Worm (Caenorhabditis elegans) whole organism, late embryonic: ENCODE measurements around the gene C07A9.10.

ENCODE experiments used
- C38D4.7 ChIP-seq: fragments of 200-800 bp; sonication (Bioruptor generic); optimal IDR thresholded peaks from 2 replicates; lab custom pipeline; 2018; ENCODE audit warnings: mild to moderate bottlenecking, missing genetic modification characterization, moderate library complexity, missing compliant biosample characterization
- Y22D7AL.16 ChIP-seq: sonication (generic microtip); optimal IDR thresholded peaks from 2 replicates; lab custom pipeline; 2016; ENCODE audit warnings: missing genetic modification characterization, missing compliant biosample characterization
- ahr-1 ChIP-seq: sonication (generic microtip); optimal IDR thresholded peaks from 2 replicates; lab custom pipeline; 2016; ENCODE audit warnings: missing genetic modification characterization, missing compliant biosample characterization
- ceh-14 ChIP-seq: sonication (generic microtip); optimal IDR thresholded peaks from 2 replicates; lab custom pipeline; 2016; ENCODE audit warnings: missing genotype, missing genetic modification characterization, missing compliant biosample characterization
- ceh-19 ChIP-seq: fragments of 200-800 bp; sonication (Bioruptor generic); optimal IDR thresholded peaks from 2 replicates; lab custom pipeline; 2018; ENCODE audit warnings: mild to moderate bottlenecking, missing genetic modification characterization, missing compliant biosample characterization
- ceh-30 ChIP-seq: fragments of 150-350 bp; optimal IDR thresholded peaks from 2 replicates; lab custom pipeline; 2014; ENCODE audit warnings: missing biosample characterization, missing genetic modification characterization
- ceh-31 ChIP-seq: sonication (generic microtip); optimal IDR thresholded peaks from 2 replicates; lab custom pipeline; 2016; ENCODE audit warnings: missing genetic modification characterization, missing compliant biosample characterization
- ceh-34 ChIP-seq: sonication (generic microtip); optimal IDR thresholded peaks from 2 replicates; lab custom pipeline; 2016; ENCODE audit warnings: mild to moderate bottlenecking, missing genetic modification characterization, missing compliant biosample characterization
- ceh-45 ChIP-seq: fragments of 200-800 bp; sonication (Bioruptor generic); IDR thresholded peaks from 2 replicates; pipeline ENCODE4 v1.3.6; 2022; ENCODE audit warnings: missing genetic modification reagents, missing genetic modification characterization, missing compliant biosample characterization
- ceh-48 ChIP-seq: sonication (generic microtip); optimal IDR thresholded peaks from 2 replicates; lab custom pipeline; 2016; ENCODE audit warnings: missing genetic modification characterization, inconsistent platforms, missing compliant biosample characterization
- ceh-9 ChIP-seq: sonication (generic microtip); optimal IDR thresholded peaks from 2 replicates; lab custom pipeline; 2016; ENCODE audit warnings: mild to moderate bottlenecking, missing genetic modification characterization, inconsistent platforms, missing compliant biosample characterization
- che-1 ChIP-seq: sonication (generic microtip); optimal IDR thresholded peaks from 2 replicates; lab custom pipeline; 2016; ENCODE audit warnings: mild to moderate bottlenecking, missing genetic modification characterization, missing compliant biosample characterization
- dmd-4 ChIP-seq: sonication (generic microtip); optimal IDR thresholded peaks from 2 replicates; lab custom pipeline; 2016; ENCODE audit warnings: borderline replicate concordance, missing genetic modification characterization, missing compliant biosample characterization
- dve-1 ChIP-seq: sonication (generic microtip); optimal IDR thresholded peaks from 2 replicates; lab custom pipeline; 2017; ENCODE audit warnings: antibody characterized with exemption, mild to moderate bottlenecking, missing genetic modification characterization, missing compliant biosample characterization
- ets-4 ChIP-seq: sonication (generic microtip); optimal IDR thresholded peaks from 2 replicates; lab custom pipeline; 2016; ENCODE audit warnings: missing genetic modification characterization, missing compliant biosample characterization
- eyg-1 ChIP-seq: sonication (generic microtip); optimal IDR thresholded peaks from 2 replicates; lab custom pipeline; 2016; ENCODE audit warnings: missing genotype, missing genetic modification characterization, missing compliant biosample characterization
- fax-1 ChIP-seq: sonication (generic microtip); optimal IDR thresholded peaks from 2 replicates; lab custom pipeline; 2016; ENCODE audit warnings: missing genotype, missing genetic modification characterization, missing compliant biosample characterization
- fkh-10 ChIP-seq: fragments of 150-350 bp; optimal IDR thresholded peaks from 2 replicates; lab custom pipeline; 2014; ENCODE audit warnings: missing biosample characterization, missing genetic modification reagents, missing genetic modification characterization
- hlh-30 ChIP-seq: sonication (generic microtip); optimal IDR thresholded peaks from 2 replicates; lab custom pipeline; 2017; ENCODE audit warnings: antibody characterized with exemption, missing genetic modification characterization, missing compliant biosample characterization; ENCODE audit not compliant: insufficient read depth
- hlh-8 ChIP-seq: sonication (generic microtip); optimal IDR thresholded peaks from 2 replicates; lab custom pipeline; 2016; ENCODE audit warnings: missing genotype, missing genetic modification characterization, missing compliant biosample characterization
- lim-6 ChIP-seq: sonication (generic microtip); optimal IDR thresholded peaks from 2 replicates; lab custom pipeline; 2016; ENCODE audit warnings: missing genetic modification characterization, missing compliant biosample characterization
- lin-11 ChIP-seq: fragments of 200-800 bp; sonication (Bioruptor generic); optimal IDR thresholded peaks from 2 replicates; lab custom pipeline; 2018; ENCODE audit warnings: mild to moderate bottlenecking, missing genetic modification characterization, missing compliant biosample characterization
- madf-2 ChIP-seq: sonication (generic microtip); optimal IDR thresholded peaks from 2 replicates; lab custom pipeline; 2017; ENCODE audit warnings: missing genetic modification characterization, missing compliant biosample characterization
- mec-3 ChIP-seq: sonication (generic microtip); optimal IDR thresholded peaks from 2 replicates; lab custom pipeline; 2016; ENCODE audit warnings: borderline replicate concordance, missing genetic modification characterization, missing compliant biosample characterization
- nhr-232 ChIP-seq: sonication (generic microtip); optimal IDR thresholded peaks from 2 replicates; lab custom pipeline; 2016; ENCODE audit warnings: missing genetic modification characterization, missing compliant biosample characterization
- npax-4 ChIP-seq: sonication (generic microtip); optimal IDR thresholded peaks from 2 replicates; lab custom pipeline; 2016; ENCODE audit warnings: missing genetic modification characterization, missing compliant biosample characterization
- pax-1 ChIP-seq: fragments of 150-350 bp; optimal IDR thresholded peaks from 2 replicates; lab custom pipeline; 2014; ENCODE audit warnings: missing biosample characterization, missing genetic modification characterization
- pqm-1 ChIP-seq: sonication (generic microtip); optimal IDR thresholded peaks from 2 replicates; lab custom pipeline; 2016; ENCODE audit warnings: missing genetic modification characterization, missing compliant biosample characterization
- pros-1 ChIP-seq: fragments of 150-350 bp; optimal IDR thresholded peaks from 2 replicates; lab custom pipeline; 2014; ENCODE audit warnings: missing biosample characterization, missing genetic modification reagents, missing genetic modification characterization
- ref-2 ChIP-seq: sonication (generic microtip); optimal IDR thresholded peaks from 2 replicates; lab custom pipeline; 2016; ENCODE audit warnings: missing genetic modification characterization, missing compliant biosample characterization
- rnt-1 ChIP-seq: sonication (generic microtip); optimal IDR thresholded peaks from 2 replicates; lab custom pipeline; 2016; ENCODE audit warnings: missing genetic modification characterization, missing compliant biosample characterization
- sdc-2 ChIP-seq: sonication (generic microtip); optimal IDR thresholded peaks from 2 replicates; lab custom pipeline; 2016; ENCODE audit warnings: missing genotype, missing genetic modification characterization, missing compliant biosample characterization
- sox-4 ChIP-seq: sonication (generic microtip); optimal IDR thresholded peaks from 2 replicates; lab custom pipeline; 2017; ENCODE audit warnings: mild to moderate bottlenecking, missing genetic modification characterization, inconsistent platforms, missing compliant biosample characterization
- unc-42 ChIP-seq: sonication (generic microtip); optimal IDR thresholded peaks from 2 replicates; lab custom pipeline; 2016; ENCODE audit warnings: missing genotype, missing genetic modification characterization, missing compliant biosample characterization
- unc-55 ChIP-seq: sonication (generic microtip); optimal IDR thresholded peaks from 2 replicates; lab custom pipeline; 2017; ENCODE audit warnings: missing biosample characterization, missing genetic modification reagents, missing genetic modification characterization
- zip-5 ChIP-seq: sonication (generic microtip); optimal IDR thresholded peaks from 2 replicates; lab custom pipeline; 2016; ENCODE audit warnings: missing genetic modification characterization, missing compliant biosample characterization

C07A9.10 gene

DNA sequence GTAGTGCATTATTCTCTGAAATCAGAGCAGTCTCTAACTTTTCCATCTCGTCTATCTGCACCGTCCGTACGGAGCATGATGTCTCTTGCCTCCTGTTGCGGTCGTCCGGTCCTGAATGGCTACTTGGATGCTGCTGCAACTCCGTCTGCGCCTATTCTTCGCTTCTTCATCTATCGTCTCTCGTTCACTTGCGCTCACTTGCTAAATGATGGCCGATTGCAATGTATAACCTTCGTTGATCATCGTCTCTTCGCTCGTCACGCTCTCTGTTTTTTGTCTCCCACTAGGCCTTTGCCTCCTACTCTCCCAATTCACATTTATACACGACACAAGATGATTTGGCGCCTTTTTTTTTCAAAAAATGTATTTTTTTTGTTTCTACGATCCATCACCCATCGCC is 11.5 kb upstream of the C07A9.10 start (continued):
- TF ChIP-seq dmd-4 (tag; lab: Kevin White, UChicago): no peak
- TF ChIP-seq sdc-2 (tag; lab: Kevin White, UChicago): no peak
- no peak for TF ChIP-seq pros-1 (tag; lab: Kevin White, UChicago)
- no peak for TF ChIP-seq zip-5 (tag; lab: Kevin White, UChicago)
- no peak for TF ChIP-seq sox-4 (tag; lab: Kevin White, UChicago)
- TF ChIP-seq fax-1 (tag; lab: Kevin White, UChicago): no peak
- TF ChIP-seq pax-1 (tag; lab: Kevin White, UChicago): no peak
- no peak for TF ChIP-seq lin-11 (tag; lab: Kevin White, UChicago)
- no peak for TF ChIP-seq ceh-45 (GFP tag; lab: Robert Waterston, UW)
- TF ChIP-seq ceh-19 (GFP tag; lab: Kevin White, UChicago): no peak
- TF ChIP-seq ceh-31 (tag; lab: Kevin White, UChicago): peak; percentile 6
- TF ChIP-seq ets-4: no peak
- TF ChIP-seq lim-6: no peak
- TF ChIP-seq pqm-1: no peak
- no peak for TF ChIP-seq ceh-48 (tag; lab: Kevin White, UChicago)
- no peak for TF ChIP-seq rnt-1 (tag; lab: Kevin White, UChicago)
- TF ChIP-seq che-1 (tag; lab: Kevin White, UChicago): no peak
- TF ChIP-seq dve-1 (tag; lab: Kevin White, UChicago): no peak
- TF ChIP-seq madf-2: no peak
- TF ChIP-seq hlh-30 (tag; lab: Kevin White, UChicago): no peak
- TF ChIP-seq ref-2 (tag; lab: Kevin White, UChicago): no peak
- TF ChIP-seq fkh-10 (GFP tag; lab: Kevin White, UChicago): no peak
- TF ChIP-seq, all 69 proteins: peak for 7

DNA sequence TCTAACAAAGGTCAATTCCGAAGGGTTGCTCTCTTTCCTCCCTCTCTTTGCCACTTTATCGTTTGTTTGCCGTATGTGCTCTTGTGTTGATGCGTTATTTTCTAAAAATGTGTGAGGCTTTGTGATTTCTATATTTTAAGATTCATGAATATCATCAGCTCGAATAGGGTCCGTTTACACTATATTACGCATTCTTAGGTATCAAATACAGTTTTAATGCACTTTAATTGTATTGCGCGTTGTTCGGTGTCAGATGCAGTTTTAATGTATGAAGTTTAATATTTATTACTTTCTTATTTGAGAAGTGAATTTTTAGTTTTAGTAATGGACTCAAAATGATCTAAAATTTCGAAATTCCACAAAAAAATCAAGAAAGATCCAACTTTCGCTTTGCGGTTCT is 10.6 kb upstream of the C07A9.10 start, which contains the start of gene bud-31:
Gene bud-31 (minus strand): TSS at position 101 of the 400 bp plus-strand sequence.
- no peak for TF ChIP-seq eyg-1 (tag; lab: Kevin White, UChicago)
- TF ChIP-seq ceh-9 (tag; lab: Kevin White, UChicago): no peak
- no peak for TF ChIP-seq ceh-30 (tag; lab: Kevin White, UChicago)
- no peak for TF ChIP-seq nhr-232
- no peak for TF ChIP-seq sox-4 (tag; lab: Kevin White, UChicago)
- TF ChIP-seq C38D4.7 (GFP tag; lab: Kevin White, UChicago): no peak
- no peak for TF ChIP-seq lim-6
- TF ChIP-seq mec-3 (tag; lab: Kevin White, UChicago): no peak
- no peak for TF ChIP-seq pqm-1
- no peak for TF ChIP-seq zip-5 (tag; lab: Kevin White, UChicago)
- TF ChIP-seq unc-55 (GFP tag; lab: Kevin White, UChicago): no peak

- TF ChIP-seq sox-4 (tag; lab: Kevin White, UChicago): no peak
- TF ChIP-seq hlh-30 (tag; lab: Kevin White, UChicago): no peak
- TF ChIP-seq ceh-34 (tag; lab: Kevin White, UChicago): no peak
- no peak for TF ChIP-seq pqm-1
- no peak for TF ChIP-seq ceh-19 (GFP tag; lab: Kevin White, UChicago)
- TF ChIP-seq npax-4 (tag; lab: Kevin White, UChicago): no peak
- peak; percentile 11 for TF ChIP-seq ceh-14 (tag; lab: Kevin White, UChicago)
- TF ChIP-seq unc-42 (tag; lab: Kevin White, UChicago): peak; percentile 19
Observed at ce11 chrIII:9695379-9695778, 9.5 kb upstream of the C07A9.10 start.

- TF ChIP-seq madf-2: no peak
- no peak for TF ChIP-seq hlh-8
Observed at ce11 chrIII:9694474-9694873, 8.6 kb upstream of the C07A9.10 start, which contains the start of gene set-3. Gene set-3 (minus strand): TSS chrIII:9694574.

ce11 chrIII:9690044-9690443 is 4.2 kb upstream of the C07A9.10 start, which contains the start of gene best-5:
Gene best-5 (minus strand): TSS chrIII:9690253.
- TF ChIP-seq ahr-1 (tag; lab: Kevin White, UChicago): no peak
- no peak for TF ChIP-seq Y22D7AL.16 (tag; lab: Kevin White, UChicago)
- no peak for TF ChIP-seq pax-1 (tag; lab: Kevin White, UChicago)
- TF ChIP-seq C38D4.7 (GFP tag; lab: Kevin White, UChicago): no peak
- TF ChIP-seq, all 69 proteins: peak for 0
